Worm (Caenorhabditis elegans) whole organism, L4 larva: ENCODE data around the gene Y15E3A.5.
A peak's percentile ranks its signal among the peaks of the same experiment; 100 is the strongest.

Source experiments
- F10B5.3 ChIP-seq: sonication (generic microtip); optimal IDR thresholded peaks from 2 replicates; lab custom pipeline; 2016; ENCODE audit warnings: mild to moderate bottlenecking, missing genetic modification characterization, missing compliant biosample characterization
- F37D6.2 ChIP-seq: sonication (generic microtip); optimal IDR thresholded peaks from 2 replicates; lab custom pipeline; 2016; ENCODE audit warnings: mild to moderate bottlenecking, missing genetic modification characterization, missing compliant biosample characterization
- F44E2.7 ChIP-seq: fragments of 200-800 bp; sonication (Bioruptor generic); IDR thresholded peaks from 2 replicates; pipeline ENCODE4 v2.1.2; 2022; ENCODE audit warnings: missing genetic modification characterization, missing compliant biosample characterization
- Y105C5A.15 ChIP-seq: fragments of 200-800 bp; sonication (Bioruptor generic); IDR thresholded peaks from 2 replicates; pipeline ENCODE4 v1.3.6; 2022; ENCODE audit warnings: missing genetic modification characterization, missing compliant biosample characterization
- Y5F2A.4 ChIP-seq: fragments of 200-800 bp; sonication (Bioruptor generic); optimal IDR thresholded peaks from 2 replicates; lab custom pipeline; 2018; ENCODE audit warnings: mild to moderate bottlenecking, missing genetic modification characterization, missing compliant biosample characterization
- ZK337.2 ChIP-seq: fragments of 200-800 bp; sonication (Bioruptor generic); IDR thresholded peaks from 2 replicates; pipeline ENCODE4 v1.3.6; 2022; ENCODE audit warnings: missing genetic modification reagents, missing genetic modification characterization, missing compliant biosample characterization
- aha-1 ChIP-seq: fragments of 150-350 bp; peaks from one replicate; lab custom pipeline; 2014; ENCODE audit warnings: missing biosample characterization, missing genetic modification characterization
- ceh-20 ChIP-seq: fragments of 200-800 bp; sonication (Bioruptor generic); IDR thresholded peaks from 2 replicates; pipeline ENCODE4 v1.3.6; 2022; ENCODE audit warnings: missing genetic modification reagents, missing genetic modification characterization, missing compliant biosample characterization
- ceh-28 ChIP-seq: fragments of 150-350 bp; optimal IDR thresholded peaks from 2 replicates; lab custom pipeline; 2014; ENCODE audit warnings: missing biosample characterization, missing genetic modification reagents, missing genetic modification characterization
- ceh-82 ChIP-seq: sonication (generic microtip); optimal IDR thresholded peaks from 2 replicates; lab custom pipeline; 2017; ENCODE audit warnings: missing biosample characterization, missing genetic modification characterization
- daf-16 ChIP-seq, 3 experiments: sonication (generic microtip); optimal IDR thresholded peaks; 2 replicates each; lab custom pipeline; 2016 to 2017; ENCODE audit warnings: missing genetic modification characterization in 3 of 3, missing genetic modification reagents in 3 of 3, mild to moderate bottlenecking in 2 of 3, missing compliant biosample characterization in 2 of 3, missing biosample characterization in 1 of 3, moderate library complexity in 1 of 3
- dmd-6 ChIP-seq: fragments of 200-800 bp; sonication (Bioruptor generic); IDR thresholded peaks from 2 replicates; pipeline ENCODE4 v1.3.6; 2022; ENCODE audit warnings: missing genetic modification reagents, missing genetic modification characterization, missing compliant biosample characterization
- dmd-9 ChIP-seq: fragments of 200-800 bp; sonication (Bioruptor generic); IDR thresholded peaks from 2 replicates; pipeline ENCODE4 v1.3.6; 2022; ENCODE audit warnings: missing genetic modification reagents, missing genetic modification characterization, missing compliant biosample characterization
- egl-43 ChIP-seq: fragments of 200-800 bp; sonication (Bioruptor generic); IDR thresholded peaks from 2 replicates; pipeline ENCODE4 v1.3.6; 2022; ENCODE audit warnings: missing genetic modification reagents, missing genetic modification characterization, missing compliant biosample characterization
- gei-8 ChIP-seq: fragments of 200-800 bp; sonication (Bioruptor generic); optimal IDR thresholded peaks from 2 replicates; lab custom pipeline; 2018; ENCODE audit warnings: mild to moderate bottlenecking, missing genetic modification characterization, missing compliant biosample characterization
- hlh-11 ChIP-seq: fragments of 200-800 bp; sonication (Bioruptor generic); optimal IDR thresholded peaks from 2 replicates; lab custom pipeline; 2018; ENCODE audit warnings: mild to moderate bottlenecking, missing genetic modification characterization, missing compliant biosample characterization
- hlh-30 ChIP-seq: sonication (generic microtip); optimal IDR thresholded peaks from 2 replicates; lab custom pipeline; 2017; ENCODE audit warnings: antibody characterized with exemption, mild to moderate bottlenecking, missing genetic modification characterization, missing compliant biosample characterization; ENCODE audit not compliant: insufficient read depth
- lim-7 ChIP-seq: fragments of 200-800 bp; sonication (Bioruptor generic); IDR thresholded peaks from 2 replicates; pipeline ENCODE4 v1.3.6; 2022; ENCODE audit warnings: missing genetic modification characterization, missing compliant biosample characterization
- lin-13 ChIP-seq: fragments of 150-350 bp; optimal IDR thresholded peaks from 2 replicates; lab custom pipeline; 2014; ENCODE audit warnings: missing biosample characterization, missing genetic modification reagents, missing genetic modification characterization
- lin-39 ChIP-seq: fragments of 150-350 bp; optimal IDR thresholded peaks from 2 replicates; lab custom pipeline; 2014; ENCODE audit warnings: missing biosample characterization, missing genetic modification reagents, missing genetic modification characterization
- lir-3 ChIP-seq: sonication (generic microtip); optimal IDR thresholded peaks from 2 replicates; lab custom pipeline; 2016; ENCODE audit warnings: mild to moderate bottlenecking, missing genetic modification characterization, missing compliant biosample characterization
- mep-1 ChIP-seq: fragments of 150-350 bp; sonication (generic microtip); optimal IDR thresholded peaks from 3 replicates; lab custom pipeline; 2014; ENCODE audit warnings: missing biosample characterization, missing genetic modification characterization
- mxl-3 ChIP-seq: fragments of 200-800 bp; sonication (Bioruptor generic); optimal IDR thresholded peaks from 2 replicates; lab custom pipeline; 2018; ENCODE audit warnings: mild to moderate bottlenecking, missing genetic modification characterization, missing compliant biosample characterization
- nhr-10 ChIP-seq: fragments of 150-350 bp; optimal IDR thresholded peaks from 2 replicates; lab custom pipeline; 2014; ENCODE audit warnings: missing biosample characterization, missing genetic modification characterization
- nhr-102 ChIP-seq: sonication (generic microtip); optimal IDR thresholded peaks from 2 replicates; lab custom pipeline; 2016; ENCODE audit warnings: mild to moderate bottlenecking, missing genetic modification characterization, moderate library complexity, missing compliant biosample characterization
- nhr-111 ChIP-seq: fragments of 200-800 bp; sonication (Bioruptor generic); optimal IDR thresholded peaks from 2 replicates; lab custom pipeline; 2018; ENCODE audit warnings: mild to moderate bottlenecking, missing genetic modification characterization, missing compliant biosample characterization
- nhr-237 ChIP-seq: sonication (generic microtip); optimal IDR thresholded peaks from 2 replicates; lab custom pipeline; 2017; ENCODE audit warnings: missing biosample characterization, missing genetic modification characterization
- nhr-25 ChIP-seq: sonication (generic microtip); optimal IDR thresholded peaks from 2 replicates; lab custom pipeline; 2017; ENCODE audit warnings: missing genetic modification characterization, mild to moderate bottlenecking, missing compliant biosample characterization, antibody characterized with exemption, moderate library complexity, borderline replicate concordance; ENCODE audit not compliant: insufficient read depth
- nhr-6 ChIP-seq: fragments of 150-350 bp; optimal IDR thresholded peaks from 2 replicates; lab custom pipeline; 2014; ENCODE audit warnings: missing biosample characterization, missing genetic modification characterization
- php-3 ChIP-seq: fragments of 200-800 bp; sonication (Bioruptor generic); IDR thresholded peaks from 2 replicates; pipeline ENCODE4 v1.3.6; 2022; ENCODE audit warnings: missing genetic modification reagents, missing genetic modification characterization, missing compliant biosample characterization
- pqm-1 ChIP-seq: sonication (generic microtip); optimal IDR thresholded peaks from 2 replicates; lab custom pipeline; 2017; ENCODE audit warnings: missing biosample characterization, missing genetic modification characterization
- set-16 ChIP-seq: fragments of 200-800 bp; sonication (Bioruptor generic); IDR thresholded peaks from 2 replicates; pipeline ENCODE4 v1.3.6; 2022; ENCODE audit warnings: missing genetic modification reagents, missing genetic modification characterization, missing compliant biosample characterization
- unc-39 ChIP-seq: sonication (generic microtip); optimal IDR thresholded peaks from 2 replicates; lab custom pipeline; 2017; ENCODE audit warnings: missing biosample characterization, missing genetic modification characterization
- unc-62 ChIP-seq, 3 experiments: fragments of 150-350 bp in 1 of 3; sonication (generic microtip); optimal IDR thresholded peaks in 2 of 3; peaks in 1 of 3; 1 replicate in 1 of 3; 2 replicates in 2 of 3; lab custom pipeline; 2014 to 2017; ENCODE audit warnings: missing biosample characterization in 3 of 3, missing genetic modification characterization in 3 of 3, missing genetic modification reagents in 3 of 3, missing genotype in 1 of 3
- vab-7 ChIP-seq: fragments of 200-800 bp; sonication (Bioruptor generic); IDR thresholded peaks from 2 replicates; pipeline ENCODE4 v1.3.6; 2022; ENCODE audit warnings: missing genetic modification reagents, missing genetic modification characterization, missing compliant biosample characterization
- zag-1 ChIP-seq: fragments of 150-350 bp; optimal IDR thresholded peaks from 2 replicates; lab custom pipeline; 2014; ENCODE audit warnings: missing biosample characterization, missing genetic modification characterization
- zfp-2 ChIP-seq: sonication (generic microtip); optimal IDR thresholded peaks from 2 replicates; lab custom pipeline; 2016; ENCODE audit warnings: mild to moderate bottlenecking, missing genetic modification characterization, missing compliant biosample characterization
- zfp-3 ChIP-seq: fragments of 200-800 bp; sonication (Bioruptor generic); conservative IDR thresholded peaks from 2 replicates; pipeline ENCODE4 v1.3.6; 2022; ENCODE audit warnings: missing genetic modification reagents, missing genetic modification characterization, missing compliant biosample characterization

Gene Y15E3A.5

DNA sequence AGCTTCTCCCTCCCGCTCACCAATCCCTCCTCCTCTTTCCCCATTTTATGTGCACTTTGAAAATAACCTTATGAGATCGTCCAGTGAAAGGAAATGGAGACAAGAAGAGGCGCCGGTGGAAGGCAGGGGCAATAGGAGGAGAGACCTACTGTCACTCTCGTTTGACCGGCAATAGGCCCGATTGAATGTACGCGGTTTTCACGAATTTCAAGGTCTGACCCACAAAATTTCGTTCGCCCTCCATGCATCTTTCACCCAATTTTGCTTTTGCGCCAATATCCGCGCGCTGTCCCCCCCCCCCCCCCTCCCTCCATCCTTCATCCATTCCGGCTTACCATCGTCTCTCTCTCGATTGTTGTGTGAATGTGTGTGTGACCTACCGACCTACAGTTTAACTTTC is 32.7 kb upstream of the Y15E3A.5 start:
- peak; percentile 24; the same call in 1 of the 2 replicates for TF ChIP-seq set-16 (GFP tag; lab: Robert Waterston, UW)
- TF ChIP-seq aha-1 (tag; lab: Kevin White, UChicago): peak; percentile 2
- TF ChIP-seq daf-16 (GFP tag; optimal IDR thresholded peaks at IDR 0.05; lab: Kevin White, UChicago): no peak
- no peak for TF ChIP-seq daf-16 (tag; optimal IDR thresholded peaks at IDR 0.05; lab: Kevin White, UChicago)
- TF ChIP-seq ceh-28 (tag; lab: Kevin White, UChicago): no peak
- peak in 1 of 2 experiments; percentile 66 for TF ChIP-seq unc-62 (GFP tag; optimal IDR thresholded peaks at IDR 0.05 in 1 of 2; lab: Kevin White, UChicago)
- no peak for TF ChIP-seq unc-62 (tag; optimal IDR thresholded peaks at IDR 0.05; lab: Kevin White, UChicago)
- TF ChIP-seq pqm-1 (tag; lab: Kevin White, UChicago): no peak
- TF ChIP-seq, all 104 proteins: peak for 3

DNA sequence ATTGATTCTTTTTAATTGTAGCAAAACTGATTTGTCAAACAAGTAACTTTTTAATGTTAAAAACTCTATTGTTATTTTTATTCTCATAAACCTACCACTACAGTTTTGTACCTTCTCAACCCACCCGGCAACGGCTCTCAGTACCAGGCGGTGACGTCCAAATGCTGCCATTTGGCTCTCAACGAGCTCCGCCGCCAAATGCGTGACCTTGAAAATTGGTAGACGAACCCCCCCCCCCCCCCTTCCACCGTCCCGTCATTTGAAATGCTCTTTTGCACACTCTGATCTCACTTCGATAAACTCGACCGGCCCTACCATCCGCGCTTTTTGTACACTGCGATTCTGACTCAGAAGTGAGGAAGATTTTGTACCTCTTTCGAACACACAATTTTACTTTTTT is 31.7 kb upstream of the Y15E3A.5 start:
- TF ChIP-seq nhr-10 (tag; lab: Kevin White, UChicago): no peak
- TF ChIP-seq F44E2.7 (GFP tag; lab: Robert Waterston, UW): no peak
- no peak for TF ChIP-seq lin-39 (tag; lab: Kevin White, UChicago)
- no peak for TF ChIP-seq zag-1 (tag; lab: Kevin White, UChicago)
- no peak for TF ChIP-seq nhr-102 (tag; lab: Kevin White, UChicago)
- no peak for TF ChIP-seq zfp-2 (tag; lab: Kevin White, UChicago)
- TF ChIP-seq dmd-9: 0 out of 2 replicates have a peak, but pooled peaks have one; percentile 38
- TF ChIP-seq nhr-111 (GFP tag; lab: Kevin White, UChicago): no peak
- no peak for TF ChIP-seq vab-7 (GFP tag; lab: Robert Waterston, UW)
- TF ChIP-seq set-16 (GFP tag; lab: Robert Waterston, UW): peak; percentile 60
- TF ChIP-seq ceh-82 (tag; lab: Kevin White, UChicago): no peak
- no peak for TF ChIP-seq lin-13 (GFP tag; lab: Kevin White, UChicago)
- TF ChIP-seq lir-3 (tag; lab: Kevin White, UChicago): no peak
- TF ChIP-seq gei-8 (GFP tag; lab: Kevin White, UChicago): no peak
- no peak for TF ChIP-seq zfp-3 (GFP tag; lab: Robert Waterston, UW)

DNA sequence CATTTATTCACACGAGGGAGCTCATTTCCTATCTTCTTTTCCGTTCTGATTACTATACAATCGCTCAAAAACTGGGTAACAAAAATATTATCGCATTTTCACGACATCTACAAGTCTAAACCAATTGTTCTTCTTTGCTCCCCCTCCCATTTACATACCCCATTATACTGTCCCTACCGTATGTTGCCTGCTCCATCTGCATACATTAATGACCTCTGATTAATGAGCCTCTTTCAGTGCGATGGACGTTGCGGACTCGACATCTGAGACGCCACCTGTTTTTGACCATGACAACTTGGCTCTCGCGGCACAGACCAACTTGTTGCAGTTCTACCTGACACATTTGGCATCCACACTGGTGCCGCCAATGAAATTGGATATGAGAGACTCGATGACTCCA is 31.2 kb upstream of the Y15E3A.5 start, which contains the start of gene nhr-91:
TSS of gene nhr-91 (plus strand) at position 232 of the 400 bp plus-strand sequence.
- TF ChIP-seq vab-7 (GFP tag; lab: Robert Waterston, UW) (no peak), mep-1 (no peak), nhr-237 (no peak), unc-39 (no peak), unc-62 (GFP tag; optimal IDR thresholded peaks at IDR 0.05 in 1 of 2; lab: Kevin White, UChicago) (peak in 1 of 2 experiments; percentile 60), unc-62 (tag; optimal IDR thresholded peaks at IDR 0.05; lab: Kevin White, UChicago) (no peak)
- TF ChIP-seq, all 104 proteins: peak for 1

DNA sequence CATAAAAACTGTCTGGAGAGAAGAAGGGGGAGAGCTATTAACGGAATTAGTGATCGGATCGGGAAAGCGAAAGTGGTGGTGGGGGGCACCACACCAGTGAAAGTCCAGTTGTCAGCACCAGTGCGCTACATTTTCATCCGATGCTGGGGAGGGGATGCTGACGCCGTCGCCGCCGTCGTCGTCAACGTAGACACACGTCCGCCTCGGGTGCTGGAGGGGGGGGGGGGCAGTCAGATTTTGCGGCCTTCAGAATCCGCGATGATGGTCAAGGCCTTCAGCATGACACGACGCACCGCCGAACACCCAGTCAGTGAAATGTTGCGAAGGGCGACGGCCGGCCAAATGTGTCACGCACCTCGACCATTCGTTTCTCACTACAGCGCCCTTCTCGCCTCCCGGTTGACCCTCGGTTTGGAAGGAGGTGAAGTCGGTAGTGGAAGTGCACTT is 30.0 kb upstream of the Y15E3A.5 start:
- TF ChIP-seq nhr-6 (tag; lab: Kevin White, UChicago) (no peak), mep-1 (no peak), mxl-3 (GFP tag; lab: Kevin White, UChicago) (peak; percentile 48), F44E2.7 (GFP tag; lab: Robert Waterston, UW) (no peak), Y105C5A.15 (no peak), hlh-11 (tag; lab: Kevin White, UChicago) (peak; percentile 65), nhr-102 (tag; lab: Kevin White, UChicago) (no peak), unc-62 (GFP tag; optimal IDR thresholded peaks at IDR 0.05 in 1 of 2; lab: Kevin White, UChicago) (peak in 1 of 2 experiments; percentile 54), unc-62 (tag; optimal IDR thresholded peaks at IDR 0.05; lab: Kevin White, UChicago) (no peak), zfp-2 (tag; lab: Kevin White, UChicago) (no peak), dmd-9 (no peak), zag-1 (tag; lab: Kevin White, UChicago) (no peak), ceh-20 (GFP tag; lab: Robert Waterston, UW) (no peak), Y5F2A.4 (GFP tag; lab: Kevin White, UChicago) (no peak), set-16 (GFP tag; lab: Robert Waterston, UW) (peak; percentile 96), F37D6.2 (tag; lab: Kevin White, UChicago) (no peak), ZK337.2 (no peak), F10B5.3 (tag; lab: Kevin White, UChicago) (no peak), nhr-25 (peak; percentile 87), lim-7 (GFP tag; lab: Robert Waterston, UW) (no peak), php-3 (GFP tag; lab: Robert Waterston, UW) (no peak), unc-39 (no peak), hlh-30 (tag; lab: Kevin White, UChicago) (peak; percentile 11), egl-43 (GFP tag; lab: Robert Waterston, UW) (peak; percentile 69; the same call in 1 of the 2 replicates), dmd-6 (GFP tag; lab: Robert Waterston, UW) (no peak)
